Worm (Caenorhabditis elegans): ENCODE results near the gene rsef-1.

Gene rsef-1

ce11 chrX:3048696-3049095 is 10.5 kb downstream of the rsef-1 start:
- peak; percentile 3 for TF ChIP-seq elt-1 (tag; optimal IDR thresholded peaks at IDR 0.05)
- TF ChIP-seq daf-12 (tag; optimal IDR thresholded peaks at IDR 0.05): no peak
- TF ChIP-seq hmg-11 (tag; optimal IDR thresholded peaks at IDR 0.05): no peak
- TF ChIP-seq jun-1 (tag; optimal IDR thresholded peaks at IDR 0.05): no peak
- no peak for TF ChIP-seq unc-39 (tag; optimal IDR thresholded peaks at IDR 0.05)
- no peak for TF ChIP-seq unc-62 (GFP tag; optimal IDR thresholded peaks at IDR 0.05)
- no peak for TF ChIP-seq nhr-67 (tag; optimal IDR thresholded peaks at IDR 0.05)

- TF ChIP-seq pqm-1 (tag; optimal IDR thresholded peaks at IDR 0.05): peak; percentile 34
- TF ChIP-seq egl-5 (tag; optimal IDR thresholded peaks at IDR 0.05): no peak
- no peak for TF ChIP-seq ceh-16 (tag; optimal IDR thresholded peaks at IDR 0.05)
- no peak for TF ChIP-seq egl-27 (tag; optimal IDR thresholded peaks at IDR 0.05)
- peak; percentile 36 for TF ChIP-seq elt-2 (tag; optimal IDR thresholded peaks at IDR 0.05)
Measured at ce11 chrX:3047224-3047623, 12.0 kb downstream of the rsef-1 start.

- TF ChIP-seq ceh-9 (tag; optimal IDR thresholded peaks at IDR 0.05): no peak
- TF ChIP-seq skn-1 (tag; optimal IDR thresholded peaks at IDR 0.05): no peak
- no peak for TF ChIP-seq fkh-10 (GFP tag; optimal IDR thresholded peaks at IDR 0.05)
Measured at ce11 chrX:3045466-3045865, 13.7 kb downstream of the rsef-1 start, which contains the start of gene cnnm-3. Gene cnnm-3 (minus strand): TSS chrX:3045847.

ce11 chrX:3040609-3041008 is 18.6 kb downstream of the rsef-1 start:
- TF ChIP-seq nfya-1 (tag; optimal IDR thresholded peaks at IDR 0.05; ENCODE audit: insufficient read depth) (peak; percentile 6), ama-1 (optimal IDR thresholded peaks at IDR 0.05) (no peak), lin-39 (tag; optimal IDR thresholded peaks at IDR 0.05) (peak; percentile 64)

- no peak for TF ChIP-seq lin-15B (tag; optimal IDR thresholded peaks at IDR 0.05)
Measured at ce11 chrX:3040021-3040420, 19.2 kb downstream of the rsef-1 start.

ce11 chrX:3035972-3036379 is 23.2 kb downstream of the rsef-1 start:
- TF ChIP-seq ceh-28 (tag; optimal IDR thresholded peaks at IDR 0.05) (peak; percentile 75), ZK546.5 (tag; optimal IDR thresholded peaks at IDR 0.05) (peak; percentile 21), nfya-1 (tag; optimal IDR thresholded peaks at IDR 0.05; ENCODE audit: insufficient read depth) (peak; percentile 88), hmg-11 (tag; optimal IDR thresholded peaks at IDR 0.05) (peak; percentile 99), nhr-12 (tag; optimal IDR thresholded peaks at IDR 0.05) (no peak), nhr-11 (tag; optimal IDR thresholded peaks at IDR 0.05) (peak; percentile 74), elt-3 (tag; optimal IDR thresholded peaks at IDR 0.05) (peak in 1 of 3 experiments; percentile 51), eor-1 (tag; optimal IDR thresholded peaks at IDR 0.05) (no peak), R02D3.7 (tag; optimal IDR thresholded peaks at IDR 0.05) (peak; percentile 60), nhr-43 (tag; optimal IDR thresholded peaks at IDR 0.05; ENCODE audit: poor library complexity, severe bottlenecking) (peak; percentile 96), tbx-2 (tag; optimal IDR thresholded peaks at IDR 0.05) (peak; percentile 91), ceh-16 (tag; optimal IDR thresholded peaks at IDR 0.05) (peak; percentile 29), lin-15B (tag; optimal IDR thresholded peaks at IDR 0.05) (peak; percentile 35), daf-12 (tag; optimal IDR thresholded peaks at IDR 0.05) (no peak), nhr-237 (tag; optimal IDR thresholded peaks at IDR 0.05) (no peak), nhr-77 (tag; optimal IDR thresholded peaks at IDR 0.05) (peak; percentile 89), pqm-1 (tag; optimal IDR thresholded peaks at IDR 0.05) (peak; percentile 80), pha-4 (tag; optimal IDR thresholded peaks at IDR 0.05) (peak; percentile 80), unc-62 (GFP tag; optimal IDR thresholded peaks at IDR 0.05) (peak; percentile 49), ama-1 (optimal IDR thresholded peaks at IDR 0.05) (peak; percentile 71), nhr-25 (tag; optimal IDR thresholded peaks at IDR 0.05) (peak; percentile 49), egl-5 (tag; optimal IDR thresholded peaks at IDR 0.05) (peak; percentile 93), lin-39 (tag; optimal IDR thresholded peaks at IDR 0.05) (peak; percentile 88), elt-2 (tag; optimal IDR thresholded peaks at IDR 0.05) (peak; percentile 72), skn-1 (tag; optimal IDR thresholded peaks at IDR 0.05) (peak; percentile 93), ceh-9 (tag; optimal IDR thresholded peaks at IDR 0.05) (peak; percentile 68), unc-39 (tag; optimal IDR thresholded peaks at IDR 0.05) (peak; percentile 46), lsy-12 (tag; optimal IDR thresholded peaks at IDR 0.05) (peak; percentile 92), mml-1 (tag; optimal IDR thresholded peaks at IDR 0.05) (peak; percentile 60), aly-2 (tag; optimal IDR thresholded peaks at IDR 0.05) (peak; percentile 58), ceh-82 (tag; optimal IDR thresholded peaks at IDR 0.05) (peak; percentile 91), fkh-2 (tag; optimal IDR thresholded peaks at IDR 0.05) (no peak), elt-1 (tag; optimal IDR thresholded peaks at IDR 0.05) (no peak), fkh-10 (GFP tag; optimal IDR thresholded peaks at IDR 0.05) (peak; percentile 59), nhr-67 (tag; optimal IDR thresholded peaks at IDR 0.05) (peak; percentile 20), snpc-4 (tag; optimal IDR thresholded peaks at IDR 0.05) (peak; percentile 51), nhr-28 (tag; optimal IDR thresholded peaks at IDR 0.05) (peak; percentile 69), nhr-76 (tag; optimal IDR thresholded peaks at IDR 0.05) (peak; percentile 75), mdl-1 (tag; optimal IDR thresholded peaks at IDR 0.05) (peak; percentile 33)
